Fruit fly (Drosophila melanogaster) whole organism, embryonic: ENCODE data around the gene Fatp1.
A peak's percentile ranks its signal among the peaks of the same experiment; 100 is the strongest.

Experiments
- Antp ChIP-seq: fragments of 200-800 bp; sonication (Bioruptor generic); optimal IDR thresholded peaks from 3 replicates; lab custom pipeline; 2016; ENCODE audit warnings: missing biosample characterization, missing genetic modification characterization
- CG16863 ChIP-seq: fragments of 200-800 bp; sonication (Bioruptor generic); optimal IDR thresholded peaks from 3 replicates; lab custom pipeline; 2016; ENCODE audit warnings: missing biosample characterization, missing genetic modification characterization
- CG6813 ChIP-seq: fragments of 200-800 bp; sonication (Bioruptor generic); optimal IDR thresholded peaks from 2 replicates; lab custom pipeline; 2017; ENCODE audit warnings: missing biosample characterization, missing genetic modification characterization, mild to moderate bottlenecking, moderate library complexity, missing genetic modification reagents
- pum ChIP-seq: fragments of 200-800 bp; sonication (Bioruptor generic); optimal IDR thresholded peaks from 2 replicates; lab custom pipeline; 2016; ENCODE audit warnings: missing biosample characterization, missing genetic modification characterization
- unpg ChIP-seq: fragments of 200-800 bp; sonication (Bioruptor generic); optimal IDR thresholded peaks from 3 replicates; lab custom pipeline; 2018; ENCODE audit warnings: missing biosample characterization, mild to moderate bottlenecking, missing genetic modification characterization, moderate library complexity

The Fatp1 gene

dm6 chr2L:10466865-10467270, 50.1 kb downstream of the Fatp1 start (continued):
- TF ChIP-seq pum (peak; percentile 53), unpg (GFP tag; lab: Kevin White, UChicago) (peak; percentile 22), CG16863 (GFP tag; lab: Kevin White, UChicago) (peak; percentile 57), Antp (GFP tag; lab: Kevin White, UChicago) (peak; percentile 46), CG6813 (peak; percentile 61)
